Fruit fly (Drosophila melanogaster): ENCODE data around the gene CG43450.

The CG43450 gene

dm6 chr3R:12194911-12195310, at the start of gene CG43450, which contains the start of gene eIF3d2:
CG43450 (plus strand) TSS chr3R:12195294.
eIF3d2 (minus strand) TSS chr3R:12195011.
- no peak for TF ChIP-seq ovo (GFP tag; optimal IDR thresholded peaks at IDR 0.05)
- TF ChIP-seq tj (GFP tag; optimal IDR thresholded peaks at IDR 0.05) = no peak
- TF ChIP-seq CG33017 (tag; optimal IDR thresholded peaks at IDR 0.05) = no peak
- no peak for TF ChIP-seq kay (GFP tag; ENCODE audit: borderline replicate concordance)
- TF ChIP-seq Clk (GFP tag; optimal IDR thresholded peaks at IDR 0.05) = no peak
- TF ChIP-seq CG14711 (tag; optimal IDR thresholded peaks at IDR 0.05) = no peak
- TF ChIP-seq Crg-1 (GFP tag; optimal IDR thresholded peaks at IDR 0.05) = no peak
- TF ChIP-seq bab1 (GFP tag; optimal IDR thresholded peaks at IDR 0.05) = no peak
- TF ChIP-seq cnc (optimal IDR thresholded peaks at IDR 0.05) = no peak
- TF ChIP-seq CG1620 (GFP tag; optimal IDR thresholded peaks at IDR 0.05) = no peak
- TF ChIP-seq pad (GFP tag; optimal IDR thresholded peaks at IDR 0.05) = no peak
- no peak for TF ChIP-seq CG5204 (GFP tag; optimal IDR thresholded peaks at IDR 0.05)
- no peak for TF ChIP-seq cic (GFP tag; optimal IDR thresholded peaks at IDR 0.05)
- no peak for TF ChIP-seq CG12768 (GFP tag; optimal IDR thresholded peaks at IDR 0.05)
- no peak for TF ChIP-seq Hr96 (GFP tag; optimal IDR thresholded peaks at IDR 0.05)
- TF ChIP-seq toe (GFP tag; optimal IDR thresholded peaks at IDR 0.05) = no peak
- no peak for TF ChIP-seq CG7101 (tag; optimal IDR thresholded peaks at IDR 0.05)

dm6 chr3R:12158495-12158894, 36.6 kb upstream of the CG43450 start, which contains the start of gene dpr15:
dpr15 (minus strand) TSS chr3R:12158595.
- TF ChIP-seq Clk (GFP tag; optimal IDR thresholded peaks at IDR 0.05) (no peak), ovo (GFP tag; optimal IDR thresholded peaks at IDR 0.05) (no peak), CG33017 (tag; optimal IDR thresholded peaks at IDR 0.05) (no peak), bab1 (GFP tag; optimal IDR thresholded peaks at IDR 0.05) (no peak), cic (GFP tag; optimal IDR thresholded peaks at IDR 0.05) (no peak), toe (GFP tag; optimal IDR thresholded peaks at IDR 0.05) (no peak), CG12768 (GFP tag; optimal IDR thresholded peaks at IDR 0.05) (no peak), CG7045 (GFP tag; optimal IDR thresholded peaks at IDR 0.05) (no peak), pad (GFP tag; optimal IDR thresholded peaks at IDR 0.05) (no peak), Mnt (GFP tag; optimal IDR thresholded peaks at IDR 0.05) (no peak), CG7101 (tag; optimal IDR thresholded peaks at IDR 0.05) (no peak), CG14711 (tag; optimal IDR thresholded peaks at IDR 0.05) (no peak), CG1620 (GFP tag; optimal IDR thresholded peaks at IDR 0.05) (no peak)

dm6 chr3R:12166086-12166485, 29.0 kb upstream of the CG43450 start, which contains the start of gene Cpn:
Cpn (minus strand) TSS chr3R:12166186.
- no peak for TF ChIP-seq CG14711 (tag; optimal IDR thresholded peaks at IDR 0.05)
- TF ChIP-seq CG1620 (GFP tag; optimal IDR thresholded peaks at IDR 0.05) = no peak
- TF ChIP-seq Crg-1 (GFP tag; optimal IDR thresholded peaks at IDR 0.05) = no peak
- TF ChIP-seq bab1 (GFP tag; optimal IDR thresholded peaks at IDR 0.05) = no peak
- TF ChIP-seq Hr96 (GFP tag; optimal IDR thresholded peaks at IDR 0.05) = no peak

- TF ChIP-seq Hr96 (GFP tag; optimal IDR thresholded peaks at IDR 0.05) = no peak
- TF ChIP-seq Crg-1 (GFP tag; optimal IDR thresholded peaks at IDR 0.05) = no peak
Measured at dm6 chr3R:12168348-12168747, 26.7 kb upstream of the CG43450 start.

DNA sequence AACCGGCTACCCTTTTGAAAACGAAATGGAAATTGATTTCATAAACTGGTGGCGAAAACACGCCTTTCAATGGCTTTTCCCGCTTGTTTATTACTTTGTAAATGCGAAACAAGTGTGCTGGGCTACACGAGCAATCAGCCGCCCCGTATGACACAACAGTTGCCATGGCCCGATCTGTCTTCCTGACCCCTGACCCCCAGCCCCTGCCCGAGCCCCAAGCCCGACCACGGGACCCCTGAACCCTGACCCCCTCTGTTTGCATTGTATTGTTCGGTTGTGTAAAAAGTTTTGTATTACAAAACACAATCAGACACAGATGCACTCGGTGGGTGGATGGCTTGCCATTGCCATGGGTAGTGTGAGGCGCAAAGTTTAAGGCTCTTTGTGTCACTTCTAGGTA, 9.5 kb upstream of the CG43450 start:
- no peak for TF ChIP-seq CG12768 (GFP tag; optimal IDR thresholded peaks at IDR 0.05)

DNA sequence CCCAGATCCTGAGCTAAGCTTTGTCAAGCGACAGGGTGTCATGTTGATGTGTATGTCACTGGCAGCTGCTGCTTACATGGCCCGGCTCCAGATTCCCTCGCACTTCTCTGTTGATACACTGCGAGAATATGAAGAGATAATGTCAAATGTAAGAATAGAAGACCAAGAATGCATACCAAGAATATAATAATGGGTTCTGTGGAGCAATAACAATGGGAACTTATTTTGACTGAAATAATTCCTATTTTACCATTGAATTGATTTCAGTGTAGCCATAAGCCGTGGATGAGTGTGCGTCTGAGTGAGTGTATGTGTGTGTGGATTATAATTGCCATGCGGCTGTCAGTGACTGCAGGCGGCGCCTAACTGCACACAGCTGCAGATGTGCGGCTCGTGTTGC, 1.0 kb downstream of the CG43450 start:
- TF ChIP-seq CG1620 (GFP tag; optimal IDR thresholded peaks at IDR 0.05) (no peak), tj (GFP tag; optimal IDR thresholded peaks at IDR 0.05) (no peak), kay (GFP tag; ENCODE audit: borderline replicate concordance) (no peak), CG5204 (GFP tag; optimal IDR thresholded peaks at IDR 0.05) (no peak), CG7045 (GFP tag; optimal IDR thresholded peaks at IDR 0.05) (no peak), toe (GFP tag; optimal IDR thresholded peaks at IDR 0.05) (no peak), Hr96 (GFP tag; optimal IDR thresholded peaks at IDR 0.05) (no peak), CG11617 (GFP tag; optimal IDR thresholded peaks at IDR 0.05) (no peak)

- no peak for TF ChIP-seq CG1620 (GFP tag; optimal IDR thresholded peaks at IDR 0.05)
- TF ChIP-seq CG12768 (GFP tag; optimal IDR thresholded peaks at IDR 0.05) = no peak
- TF ChIP-seq pad (GFP tag; optimal IDR thresholded peaks at IDR 0.05) = no peak
- TF ChIP-seq CG7045 (GFP tag; optimal IDR thresholded peaks at IDR 0.05) = no peak
- no peak for TF ChIP-seq CG14711 (tag; optimal IDR thresholded peaks at IDR 0.05)
- no peak for TF ChIP-seq Crg-1 (GFP tag; optimal IDR thresholded peaks at IDR 0.05)
- no peak for TF ChIP-seq Mnt (GFP tag; optimal IDR thresholded peaks at IDR 0.05)
- TF ChIP-seq Hr96 (GFP tag; optimal IDR thresholded peaks at IDR 0.05) = no peak
- TF ChIP-seq cic (GFP tag; optimal IDR thresholded peaks at IDR 0.05) = no peak
- TF ChIP-seq toe (GFP tag; optimal IDR thresholded peaks at IDR 0.05) = no peak
- no peak for TF ChIP-seq kay (GFP tag; ENCODE audit: borderline replicate concordance)
- TF ChIP-seq ovo (GFP tag; optimal IDR thresholded peaks at IDR 0.05) = no peak
Measured at dm6 chr3R:12197641-12198040, 2.5 kb downstream of the CG43450 start, which contains the start of gene Adk1. Adk1 (plus strand) TSS chr3R:12197941.

DNA sequence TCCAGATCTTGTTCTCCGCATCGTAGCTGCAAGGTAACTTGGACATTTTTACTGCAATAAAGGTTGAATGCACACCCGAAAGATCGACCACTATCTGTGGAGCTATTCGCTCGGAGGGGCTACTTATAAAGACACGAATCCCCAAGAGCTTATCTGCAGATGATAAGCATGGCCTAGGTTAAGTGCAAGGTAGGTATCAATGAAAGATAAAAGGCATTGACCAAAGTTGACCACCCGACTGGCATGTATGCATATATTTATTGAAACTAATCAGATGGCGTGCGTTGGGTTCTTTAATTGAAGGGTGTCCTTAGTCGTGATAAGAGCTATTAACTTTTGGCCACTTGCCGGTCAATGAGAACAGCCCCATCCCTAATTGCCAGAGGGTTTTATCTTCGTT, 15.2 kb downstream of the CG43450 start, which contains the start of gene CG4830:
Gene CG4830 (minus strand): TSS at position 101 of the 400 bp plus-strand sequence.
- TF ChIP-seq CG5204 (GFP tag; optimal IDR thresholded peaks at IDR 0.05) = no peak
- no peak for TF ChIP-seq Hr96 (GFP tag; optimal IDR thresholded peaks at IDR 0.05)
- TF ChIP-seq CG1620 (GFP tag; optimal IDR thresholded peaks at IDR 0.05) = no peak
- TF ChIP-seq CG7101 (tag; optimal IDR thresholded peaks at IDR 0.05) = no peak
- TF ChIP-seq cic (GFP tag; optimal IDR thresholded peaks at IDR 0.05) = no peak
- TF ChIP-seq tj (GFP tag; optimal IDR thresholded peaks at IDR 0.05) = no peak
- TF ChIP-seq CG12768 (GFP tag; optimal IDR thresholded peaks at IDR 0.05) = no peak
- TF ChIP-seq bab1 (GFP tag; optimal IDR thresholded peaks at IDR 0.05) = no peak
- no peak for TF ChIP-seq CG11617 (GFP tag; optimal IDR thresholded peaks at IDR 0.05)
- no peak for TF ChIP-seq pad (GFP tag; optimal IDR thresholded peaks at IDR 0.05)
- no peak for TF ChIP-seq Mnt (GFP tag; optimal IDR thresholded peaks at IDR 0.05)
- no peak for TF ChIP-seq Clk (GFP tag; optimal IDR thresholded peaks at IDR 0.05)
- TF ChIP-seq Crg-1 (GFP tag; optimal IDR thresholded peaks at IDR 0.05) = no peak
- TF ChIP-seq cnc (optimal IDR thresholded peaks at IDR 0.05) = no peak
- TF ChIP-seq kay (GFP tag; ENCODE audit: borderline replicate concordance) = no peak
- TF ChIP-seq toe (GFP tag; optimal IDR thresholded peaks at IDR 0.05) = no peak
